Worm (Caenorhabditis elegans) whole organism, L1 larva: ENCODE data around the gene F23H12.7.

ENCODE experiments used
- aha-1 ChIP-seq: fragments of 150-350 bp; optimal IDR thresholded peaks from 2 replicates; lab custom pipeline; 2014; ENCODE audit warnings: missing biosample characterization, missing genetic modification characterization
- ama-1 ChIP-seq: fragments of 150-350 bp; optimal IDR thresholded peaks from 2 replicates; lab custom pipeline; 2014
- ceh-82 ChIP-seq, 3 experiments: fragments of 150-350 bp in 1 of 3; sonication (generic microtip) in 2 of 3; optimal IDR thresholded peaks; 2 replicates each; lab custom pipeline; 2014 to 2017; ENCODE audit warnings: missing biosample characterization in 3 of 3, missing genetic modification characterization in 3 of 3
- dpl-1 ChIP-seq, 3 experiments: fragments of 150-350 bp in 2 of 3; sonication (generic microtip) in 1 of 3; optimal IDR thresholded peaks; 2 replicates each; lab custom pipeline; 2014 to 2017; ENCODE audit warnings: missing biosample characterization in 3 of 3, missing genetic modification characterization in 3 of 3, missing genetic modification reagents in 3 of 3
- fos-1 ChIP-seq: fragments of 150-350 bp; optimal IDR thresholded peaks from 2 replicates; lab custom pipeline; 2014; ENCODE audit warnings: missing biosample characterization, missing genetic modification characterization
- mab-9 ChIP-seq: fragments of 200-800 bp; sonication (Bioruptor generic); IDR thresholded peaks from 2 replicates; pipeline ENCODE4 v1.3.6; 2022; ENCODE audit warnings: missing genetic modification reagents, missing genetic modification characterization, missing compliant biosample characterization
- nhr-77 ChIP-seq: fragments of 150-350 bp; optimal IDR thresholded peaks from 2 replicates; lab custom pipeline; 2014; ENCODE audit warnings: missing biosample characterization, missing genetic modification characterization
- skn-1 ChIP-seq: fragments of 150-350 bp; optimal IDR thresholded peaks from 2 replicates; lab custom pipeline; 2014; ENCODE audit warnings: missing biosample characterization, missing genetic modification characterization
- ztf-11 ChIP-seq, 2 experiments: sonication (generic microtip); optimal IDR thresholded peaks; 2 replicates each; lab custom pipeline; 2016 to 2017; ENCODE audit warnings: missing genetic modification characterization in 2 of 2, missing biosample characterization in 1 of 2, missing compliant biosample characterization in 1 of 2

ce11 chrV:12413651-12414114 lies 42.2 kb downstream of the F23H12.7 start, which contains the start of gene cdr-6:
- TF ChIP-seq ceh-82 (tag; optimal IDR thresholded peaks at IDR 0.05; lab: Kevin White, UChicago) (no peak), dpl-1 (GFP tag; optimal IDR thresholded peaks at IDR 0.05; lab: Kevin White, UChicago) (no peak), ztf-11 (tag; optimal IDR thresholded peaks at IDR 0.05; lab: Kevin White, UChicago) (no peak), skn-1 (tag; lab: Kevin White, UChicago) (no peak), aha-1 (tag; lab: Kevin White, UChicago) (no peak), mab-9 (GFP tag; lab: Robert Waterston, UW) (no peak), nhr-77 (tag; lab: Kevin White, UChicago) (no peak), fos-1 (tag; lab: Kevin White, UChicago) (no peak), ama-1 (lab: Kevin White, UChicago) (no peak)
